Fruit fly (Drosophila melanogaster) whole organism, embryonic: Measurements from ENCODE around the gene CG4230.

Experiments used
- CG10147 ChIP-seq: fragments of 200-800 bp; sonication (Bioruptor generic); optimal IDR thresholded peaks from 2 replicates; lab custom pipeline; 2019; ENCODE audit warnings: missing biosample characterization, mild to moderate bottlenecking, missing genetic modification characterization, moderate library complexity
- CG12659 ChIP-seq: fragments of 200-800 bp; sonication (Bioruptor generic); optimal IDR thresholded peaks from 3 replicates; lab custom pipeline; 2017; ENCODE audit warnings: mild to moderate bottlenecking, missing biosample characterization, missing genetic modification reagents, missing genetic modification characterization
- CG13123 ChIP-seq: fragments of 200-800 bp; sonication (Bioruptor generic); optimal IDR thresholded peaks from 2 replicates; lab custom pipeline; 2016; ENCODE audit warnings: missing biosample characterization, missing genetic modification characterization
- CG13775 ChIP-seq: fragments of 200-800 bp; sonication (Bioruptor generic); optimal IDR thresholded peaks from 3 replicates; lab custom pipeline; 2017; ENCODE audit warnings: missing biosample characterization, mild to moderate bottlenecking, missing genetic modification characterization
- CG13894 ChIP-seq: fragments of 200-800 bp; sonication (Bioruptor generic); optimal IDR thresholded peaks from 3 replicates; lab custom pipeline; 2018; ENCODE audit warnings: missing biosample characterization, mild to moderate bottlenecking, missing genetic modification characterization, moderate library complexity
- CG16813 ChIP-seq: fragments of 200-800 bp; sonication (Bioruptor generic); IDR thresholded peaks from 3 replicates; pipeline ENCODE4 v1.3.6; 2022; ENCODE audit warnings: missing biosample characterization, missing genetic modification characterization; ENCODE audit not compliant: partially characterized antibody
- CG17568 ChIP-seq: fragments of 200-800 bp; sonication (Bioruptor generic); optimal IDR thresholded peaks from 2 replicates; lab custom pipeline; 2018; ENCODE audit warnings: missing biosample characterization, mild to moderate bottlenecking, missing genetic modification characterization, moderate library complexity
- CG1832 ChIP-seq: fragments of 200-800 bp; sonication (Bioruptor generic); optimal IDR thresholded peaks from 2 replicates; lab custom pipeline; 2017; ENCODE audit warnings: missing biosample characterization, mild to moderate bottlenecking, missing genetic modification characterization, inconsistent platforms
- CG18476 ChIP-seq: fragments of 200-800 bp; sonication (Bioruptor generic); optimal IDR thresholded peaks from 2 replicates; lab custom pipeline; 2016; ENCODE audit warnings: missing biosample characterization, mild to moderate bottlenecking, missing genetic modification characterization
- CG2129 ChIP-seq: fragments of 200-800 bp; sonication (Bioruptor generic); IDR thresholded peaks from 2 replicates; pipeline ENCODE4 v1.3.6; 2022; ENCODE audit warnings: missing biosample characterization, missing genetic modification characterization; ENCODE audit not compliant: partially characterized antibody
- CG2875 ChIP-seq: fragments of 200-800 bp; sonication (Bioruptor generic); optimal IDR thresholded peaks from 2 replicates; lab custom pipeline; 2017; ENCODE audit warnings: missing biosample characterization, mild to moderate bottlenecking, missing genetic modification characterization, missing genetic modification reagents
- CG30403 ChIP-seq: fragments of 200-800 bp; sonication (Bioruptor generic); optimal IDR thresholded peaks from 3 replicates; lab custom pipeline; 2016; ENCODE audit warnings: missing biosample characterization, missing genetic modification characterization
- CG30431 ChIP-seq: fragments of 200-800 bp; sonication (Bioruptor generic); optimal IDR thresholded peaks from 2 replicates; lab custom pipeline; 2017; ENCODE audit warnings: missing biosample characterization, missing genetic modification characterization
- CG32772 ChIP-seq: fragments of 200-800 bp; sonication (Bioruptor generic); IDR thresholded peaks from 2 replicates; pipeline ENCODE4 v1.3.6; 2022; ENCODE audit warnings: missing biosample characterization, missing genetic modification characterization
- CG33213 ChIP-seq: fragments of 200-800 bp; sonication (Bioruptor generic); optimal IDR thresholded peaks from 3 replicates; lab custom pipeline; 2016; ENCODE audit warnings: missing biosample characterization, missing genetic modification characterization
- CG33557 ChIP-seq: fragments of 200-800 bp; sonication (Bioruptor generic); optimal IDR thresholded peaks from 2 replicates; lab custom pipeline; 2019; ENCODE audit warnings: missing biosample characterization, mild to moderate bottlenecking, missing genetic modification characterization, moderate library complexity
- CG4707 ChIP-seq: fragments of 200-800 bp; sonication (Bioruptor generic); optimal IDR thresholded peaks from 2 replicates; lab custom pipeline; 2018; ENCODE audit warnings: missing biosample characterization, mild to moderate bottlenecking, missing genetic modification characterization, moderate library complexity
- CG5180 ChIP-seq: fragments of 200-800 bp; sonication (Bioruptor generic); optimal IDR thresholded peaks from 3 replicates; lab custom pipeline; 2017; ENCODE audit warnings: missing biosample characterization, missing genetic modification characterization, mild to moderate bottlenecking, moderate library complexity, missing genetic modification reagents
- CG8089 ChIP-seq: fragments of 200-800 bp; sonication (Bioruptor generic); optimal IDR thresholded peaks from 3 replicates; lab custom pipeline; 2016; ENCODE audit warnings: missing biosample characterization, missing genetic modification characterization
- CG8388 ChIP-seq: fragments of 200-800 bp; sonication (Bioruptor generic); optimal IDR thresholded peaks from 2 replicates; lab custom pipeline; 2019; ENCODE audit warnings: missing biosample characterization, mild to moderate bottlenecking, missing genetic modification characterization, moderate library complexity
- CG9437 ChIP-seq: fragments of 200-800 bp; sonication (Bioruptor generic); optimal IDR thresholded peaks from 2 replicates; lab custom pipeline; 2018; ENCODE audit warnings: missing biosample characterization, mild to moderate bottlenecking, missing genetic modification characterization
- CG9817 ChIP-seq: fragments of 200-800 bp; sonication (Bioruptor generic); optimal IDR thresholded peaks from 2 replicates; lab custom pipeline; 2018; ENCODE audit warnings: missing biosample characterization, mild to moderate bottlenecking, missing genetic modification characterization, moderate library complexity
- Camta ChIP-seq: fragments of 200-800 bp; sonication (Bioruptor generic); optimal IDR thresholded peaks from 2 replicates; lab custom pipeline; 2016; ENCODE audit warnings: missing biosample characterization, missing genetic modification characterization
- Chrac-16 ChIP-seq: fragments of 200-800 bp; sonication (Bioruptor generic); optimal IDR thresholded peaks from 3 replicates; lab custom pipeline; 2016; ENCODE audit warnings: missing biosample characterization, missing genetic modification characterization
- Drgx ChIP-seq: fragments of 200-800 bp; sonication (Bioruptor generic); IDR thresholded peaks from 2 replicates; pipeline ENCODE4 v1.3.6; 2022; ENCODE audit warnings: missing biosample characterization, missing genetic modification characterization
- Fer2 ChIP-seq: fragments of 200-800 bp; sonication (Bioruptor generic); optimal IDR thresholded peaks from 2 replicates; lab custom pipeline; 2018; ENCODE audit warnings: missing biosample characterization, mild to moderate bottlenecking, missing genetic modification characterization, moderate library complexity
- Fer3 ChIP-seq: fragments of 200-800 bp; sonication (Bioruptor generic); optimal IDR thresholded peaks from 2 replicates; lab custom pipeline; 2018; ENCODE audit warnings: missing biosample characterization, mild to moderate bottlenecking, missing genetic modification characterization, moderate library complexity
- Gsc ChIP-seq: fragments of 200-800 bp; sonication (Bioruptor generic); IDR thresholded peaks from 2 replicates; pipeline ENCODE4 v1.3.6; 2022; ENCODE audit warnings: missing biosample characterization, missing genetic modification characterization
- HHEX ChIP-seq: fragments of 200-800 bp; sonication (Bioruptor generic); optimal IDR thresholded peaks from 3 replicates; lab custom pipeline; 2017; ENCODE audit warnings: missing biosample characterization, mild to moderate bottlenecking, missing genetic modification characterization, missing genetic modification reagents
- Hsf ChIP-seq: fragments of 200-800 bp; sonication (Bioruptor generic); optimal IDR thresholded peaks from 3 replicates; lab custom pipeline; 2016; ENCODE audit warnings: missing biosample characterization, missing genetic modification characterization
- Mad ChIP-seq: fragments of 200-800 bp; sonication (Bioruptor generic); optimal IDR thresholded peaks from 2 replicates; lab custom pipeline; 2016; ENCODE audit warnings: missing biosample characterization, missing genetic modification characterization
- Mes4 ChIP-seq: fragments of 200-800 bp; sonication (Bioruptor generic); optimal IDR thresholded peaks from 2 replicates; lab custom pipeline; 2016; ENCODE audit warnings: missing biosample characterization, missing genetic modification characterization
- Six4 ChIP-seq: fragments of 200-800 bp; sonication (Bioruptor generic); optimal IDR thresholded peaks from 2 replicates; lab custom pipeline; 2016; ENCODE audit warnings: missing biosample characterization, missing genetic modification characterization
- Xbp1 ChIP-seq: fragments of 200-800 bp; sonication (Bioruptor generic); optimal IDR thresholded peaks from 3 replicates; lab custom pipeline; 2016; ENCODE audit warnings: missing biosample characterization, mild to moderate bottlenecking, missing genetic modification characterization
- ara ChIP-seq: fragments of 200-800 bp; sonication (Bioruptor generic); IDR thresholded peaks from 2 replicates; pipeline ENCODE4 v1.3.6; 2022; ENCODE audit warnings: missing biosample characterization, missing genetic modification characterization
- ash1 ChIP-seq: fragments of 200-800 bp; sonication (Bioruptor generic); optimal IDR thresholded peaks from 2 replicates; lab custom pipeline; 2018; ENCODE audit warnings: missing biosample characterization, mild to moderate bottlenecking, missing genetic modification characterization
- chif ChIP-seq, 2 experiments: fragments of 200-800 bp; sonication (Bioruptor generic); optimal IDR thresholded peaks; 3 replicates each; lab custom pipeline; 2016; ENCODE audit warnings: missing biosample characterization in 2 of 2, missing genetic modification characterization in 2 of 2
- fd102C ChIP-seq: fragments of 200-800 bp; sonication (Bioruptor generic); optimal IDR thresholded peaks from 2 replicates; lab custom pipeline; 2018; ENCODE audit warnings: missing biosample characterization, mild to moderate bottlenecking, missing genetic modification characterization, moderate library complexity
- grn ChIP-seq: fragments of 200-800 bp; sonication (Bioruptor generic); optimal IDR thresholded peaks from 3 replicates; lab custom pipeline; 2017; ENCODE audit warnings: missing biosample characterization, missing genetic modification characterization
- hkb ChIP-seq, 2 experiments: fragments of 200-800 bp in 1 of 2; fragments of >200 bp in 1 of 2; sonication (Bioruptor generic) in 1 of 2; IDR thresholded peaks in 1 of 2; optimal IDR thresholded peaks in 1 of 2; 2 replicates each; pipeline versions ENCODE4 v1.3.6 to Lab custom; 2017 to 2022; ENCODE audit warnings: missing biosample characterization in 1 of 2, missing genetic modification characterization in 1 of 2
- jumu ChIP-seq: fragments of 200-800 bp; sonication (Bioruptor generic); optimal IDR thresholded peaks from 3 replicates; lab custom pipeline; 2016; ENCODE audit warnings: missing biosample characterization, missing genetic modification characterization
- odd ChIP-seq: fragments of 200-800 bp; sonication (Bioruptor generic); optimal IDR thresholded peaks from 2 replicates; lab custom pipeline; 2017; ENCODE audit warnings: missing biosample characterization, mild to moderate bottlenecking, missing genetic modification characterization
- phol ChIP-seq: fragments of 200-800 bp; sonication (Bioruptor generic); optimal IDR thresholded peaks from 3 replicates; lab custom pipeline; 2018; ENCODE audit warnings: missing biosample characterization, mild to moderate bottlenecking, missing genetic modification characterization, moderate library complexity
- sc ChIP-seq, 3 experiments: fragments of >200 bp in 2 of 3; fragments of 200-800 bp in 1 of 3; sonication (Bioruptor generic) in 1 of 3; optimal IDR thresholded peaks; 2 replicates in 2 of 3; 3 replicates in 1 of 3; lab custom pipeline; 2017; ENCODE audit warnings: mild to moderate bottlenecking in 1 of 3, missing biosample characterization in 1 of 3, missing genetic modification characterization in 1 of 3, missing genetic modification reagents in 1 of 3
- sens ChIP-seq: fragments of 200-800 bp; sonication (Bioruptor generic); peaks from one replicate; lab custom pipeline; 2016; ENCODE audit warnings: missing biosample characterization, missing genetic modification characterization
- tio ChIP-seq: fragments of 200-800 bp; sonication (Bioruptor generic); optimal IDR thresholded peaks from 2 replicates; lab custom pipeline; 2017; ENCODE audit warnings: missing biosample characterization, missing genetic modification characterization, inconsistent platforms
- usp ChIP-seq: fragments of >200 bp; optimal IDR thresholded peaks from 2 replicates; lab custom pipeline; 2017; ENCODE audit warnings: missing biosample characterization, missing genetic modification characterization
- vvl ChIP-seq: fragments of 200-800 bp; sonication (Bioruptor generic); IDR thresholded peaks from 2 replicates; pipeline ENCODE4 v1.3.6; 2022; ENCODE audit warnings: missing biosample characterization, missing genetic modification characterization

The CG4230 gene

dm6 chr2L:5059645-5060254, 36.3 kb upstream of the CG4230 start, which contains the start of gene Rpn11:
TSS of gene Rpn11 (minus strand) at chr2L:5059790.
- TF ChIP-seq CG9437 (peak; percentile 55), Fer3 (tag; lab: Kevin White, UChicago) (peak; percentile 66), HHEX (peak; percentile 42), Mad (no peak), phol (tag; lab: Kevin White, UChicago) (peak; percentile 77), fd102C (GFP tag; lab: Kevin White, UChicago) (no peak), Mes4 (no peak), ara (0 out of 2 replicates have a peak, but pooled peaks have one; percentile 18), CG4707 (GFP tag; lab: Kevin White, UChicago) (no peak), CG32772 (GFP tag; lab: Robert Waterston, UW) (no peak), chif (GFP tag; optimal IDR thresholded peaks at IDR 0.05; lab: Kevin White, UChicago) (peak; percentile 16 to 47), CG1832 (no peak), CG16813 (GFP tag; lab: Robert Waterston, UW) (peak; percentile 46; the same call in 1 of the 3 replicates), jumu (GFP tag; lab: Kevin White, UChicago) (no peak), CG30403 (peak; percentile 86), hkb (optimal IDR thresholded peaks at IDR 0.05; lab: Kevin White, UChicago) (no peak), hkb (GFP tag; IDR thresholded peaks at IDR 0.05; lab: Robert Waterston, UW) (no peak), ash1 (GFP tag; lab: Kevin White, UChicago) (no peak), CG5180 (GFP tag; lab: Kevin White, UChicago) (no peak), CG13894 (tag; lab: Kevin White, UChicago) (peak; percentile 60), usp (no peak), Chrac-16 (GFP tag; lab: Kevin White, UChicago) (peak; percentile 51), Xbp1 (GFP tag; lab: Kevin White, UChicago) (peak; percentile 53), CG10147 (peak; percentile 72), CG13775 (GFP tag; lab: Kevin White, UChicago) (peak; percentile 79), tio (GFP tag; lab: Kevin White, UChicago) (peak; percentile 45), CG33557 (GFP tag; lab: Kevin White, UChicago) (peak; percentile 58), CG30431 (GFP tag; lab: Kevin White, UChicago) (no peak), Camta (no peak), sc (optimal IDR thresholded peaks at IDR 0.05; lab: Kevin White, UChicago) (no peak), sc (GFP tag; optimal IDR thresholded peaks at IDR 0.05; lab: Kevin White, UChicago) (peak; percentile 24), CG12659 (peak; percentile 71), CG33213 (no peak), CG8089 (GFP tag; lab: Kevin White, UChicago) (no peak), vvl (GFP tag; lab: Robert Waterston, UW) (peak; percentile 80), Six4 (GFP tag; lab: Kevin White, UChicago) (peak; percentile 46), CG13123 (GFP tag; lab: Kevin White, UChicago) (no peak), Gsc (GFP tag; lab: Robert Waterston, UW) (no peak), CG9817 (tag; lab: Kevin White, UChicago) (peak; percentile 67), Fer2 (peak; percentile 41), CG18476 (peak; percentile 37), grn (no peak), CG8388 (GFP tag; lab: Kevin White, UChicago) (peak; percentile 65), Hsf (GFP tag; lab: Kevin White, UChicago) (peak; percentile 59), odd (GFP tag; lab: Kevin White, UChicago) (peak; percentile 0), CG2129 (GFP tag; lab: Robert Waterston, UW) (0 out of 2 replicates have a peak, but pooled peaks have one; percentile 38), CG17568 (GFP tag; lab: Kevin White, UChicago) (peak; percentile 23), Drgx (GFP tag; lab: Robert Waterston, UW) (no peak), CG2875 (peak; percentile 22), sens (GFP tag; lab: Kevin White, UChicago) (peak; percentile 95)
